Fruit fly (Drosophila melanogaster): ENCODE results near the gene Akt.

Akt gene

dm6 chr3R:16049369-16049768 lies 49.7 kb upstream of the Akt start, which contains the start of the genes IKKbeta and CG5013 (continued):
- TF ChIP-seq Blimp-1 (GFP tag; optimal IDR thresholded peaks at IDR 0.05) (no peak), CG7745 (tag; optimal IDR thresholded peaks at IDR 0.05) (no peak), Atf-2 (GFP tag; optimal IDR thresholded peaks at IDR 0.05) (peak; percentile 12), Eip74EF (GFP tag; optimal IDR thresholded peaks at IDR 0.05) (no peak), Pdp1 (GFP tag; optimal IDR thresholded peaks at IDR 0.05) (peak; percentile 47 to 71), nmo (GFP tag; optimal IDR thresholded peaks at IDR 0.05) (peak; percentile 83), Jarid2 (GFP tag; optimal IDR thresholded peaks at IDR 0.05) (no peak), CG2129 (GFP tag; IDR thresholded peaks at IDR 0.05; ENCODE audit: partially characterized antibody) (peak; percentile 57), Fer3 (tag; optimal IDR thresholded peaks at IDR 0.05) (no peak), CG9609 (GFP tag; optimal IDR thresholded peaks at IDR 0.05) (peak; percentile 41), wor (GFP tag; IDR thresholded peaks at IDR 0.05) (no peak), Hr51 (GFP tag; optimal IDR thresholded peaks at IDR 0.05) (peak in 1 of 2 experiments; percentile 44), tap (tag; optimal IDR thresholded peaks at IDR 0.05) (no peak), CG4617 (GFP tag; optimal IDR thresholded peaks at IDR 0.05; ENCODE audit: borderline replicate concordance) (peak; percentile 85), CG3163 (GFP tag; optimal IDR thresholded peaks at IDR 0.05) (peak; percentile 26), CG7786 (GFP tag; optimal IDR thresholded peaks at IDR 0.05) (peak; percentile 67), NK7.1 (GFP tag; optimal IDR thresholded peaks at IDR 0.05) (peak; percentile 8), stc (GFP tag; IDR thresholded peaks at IDR 0.05) (no peak), Meics (GFP tag; optimal IDR thresholded peaks at IDR 0.05) (peak; percentile 17), MTF-1 (GFP tag; optimal IDR thresholded peaks at IDR 0.05; ENCODE audit: borderline replicate concordance) (no peak), Fer1 (GFP tag; optimal IDR thresholded peaks at IDR 0.05) (peak; percentile 22), CG17359 (tag; optimal IDR thresholded peaks at IDR 0.05) (no peak), Atf6 (GFP tag; IDR thresholded peaks at IDR 0.05) (no peak), Oli (tag; optimal IDR thresholded peaks at IDR 0.05) (no peak), bab2 (GFP tag; optimal IDR thresholded peaks at IDR 0.05) (peak; percentile 37), sens (GFP tag) (peak; percentile 89), CG13424 (tag; optimal IDR thresholded peaks at IDR 0.05) (peak; percentile 59), MESR4 (GFP tag; optimal IDR thresholded peaks at IDR 0.05) (peak; percentile 22), CG32767 (GFP tag; IDR thresholded peaks at IDR 0.05) (0 out of 2 replicates have a peak, but pooled peaks have one; percentile 20), Dref (GFP tag; IDR thresholded peaks at IDR 0.05) (peak; percentile 75), CG6272 (GFP tag; IDR thresholded peaks at IDR 0.05) (no peak), fd3F (GFP tag; optimal IDR thresholded peaks at IDR 0.05) (no peak), CG8281 (tag; optimal IDR thresholded peaks at IDR 0.05) (no peak), CG17829 (tag; optimal IDR thresholded peaks at IDR 0.05) (peak; percentile 59), insv (GFP tag; optimal IDR thresholded peaks at IDR 0.05) (peak in 1 of 2 experiments; percentile 28), CG6813 (GFP tag; optimal IDR thresholded peaks at IDR 0.05) (no peak), CG30431 (GFP tag; optimal IDR thresholded peaks at IDR 0.05) (no peak), CG10462 (GFP tag; optimal IDR thresholded peaks at IDR 0.05) (no peak), sima (GFP tag; optimal IDR thresholded peaks at IDR 0.05) (no peak), CG17612 (GFP tag; IDR thresholded peaks at IDR 0.05) (no peak), chm (GFP tag; IDR thresholded peaks at IDR 0.05) (no peak), CG10979 (tag; optimal IDR thresholded peaks at IDR 0.05) (peak; percentile 40), B-H1 (GFP tag; IDR thresholded peaks at IDR 0.05) (no peak), CG2116 (GFP tag; optimal IDR thresholded peaks at IDR 0.05) (peak; percentile 85), CG6175 (GFP tag; IDR thresholded peaks at IDR 0.05) (no peak), repo (GFP tag; optimal IDR thresholded peaks at IDR 0.05) (no peak), Mes4 (GFP tag; optimal IDR thresholded peaks at IDR 0.05) (peak; percentile 34), yki (optimal IDR thresholded peaks at IDR 0.05) (peak; percentile 34), CG7963 (GFP tag; IDR thresholded peaks at IDR 0.05; ENCODE audit: partially characterized antibody) (peak; percentile 73), Nf-YC (tag; optimal IDR thresholded peaks at IDR 0.05) (peak; percentile 50)
